Fruit fly (Drosophila melanogaster): ENCODE results near the gene CG4318.

CG4318 gene

dm6 chrX:13109583-13110126 is 45.1 kb downstream of the CG4318 start (continued):
- TF ChIP-seq pnt (GFP tag; optimal IDR thresholded peaks at IDR 0.05) (no peak), Dbx (GFP tag; IDR thresholded peaks at IDR 0.05) (peak; percentile 56; the same call in 1 of the 3 replicates), CG31224 (GFP tag; IDR thresholded peaks at IDR 0.05) (no peak), fd96Cb (tag; optimal IDR thresholded peaks at IDR 0.05) (peak; percentile 36), CG31388 (GFP tag; optimal IDR thresholded peaks at IDR 0.05) (no peak), HHEX (GFP tag; optimal IDR thresholded peaks at IDR 0.05) (peak; percentile 37), CG34422 (GFP tag; IDR thresholded peaks at IDR 0.05) (peak; percentile 41; the same call in 1 of the 3 replicates), gsb (GFP tag; IDR thresholded peaks at IDR 0.05) (0 out of 2 replicates have a peak, but pooled peaks have one; percentile 11), CG14050 (GFP tag; IDR thresholded peaks at IDR 0.05) (0 out of 3 replicates have a peak, but pooled peaks have one; percentile 20), CG15011 (GFP tag; optimal IDR thresholded peaks at IDR 0.05) (peak; percentile 29), vvl (GFP tag; IDR thresholded peaks at IDR 0.05) (peak; percentile 66), CG12744 (GFP tag; optimal IDR thresholded peaks at IDR 0.05) (no peak), slbo (GFP tag; IDR thresholded peaks at IDR 0.05) (peak; percentile 76), CG7357 (GFP tag; IDR thresholded peaks at IDR 0.05) (peak; percentile 42; the same call in 1 of the 3 replicates), rib (GFP tag; IDR thresholded peaks at IDR 0.05) (no peak), abd-A (tag; optimal IDR thresholded peaks at IDR 0.05) (no peak), CG10431 (GFP tag; optimal IDR thresholded peaks at IDR 0.05) (no peak), CG7839 (tag; optimal IDR thresholded peaks at IDR 0.05) (peak; percentile 61), crol (GFP tag; IDR thresholded peaks at IDR 0.05) (no peak), CG18262 (tag; optimal IDR thresholded peaks at IDR 0.05) (peak; percentile 42), CG3065 (GFP tag; optimal IDR thresholded peaks at IDR 0.05) (no peak), CG12659 (GFP tag; optimal IDR thresholded peaks at IDR 0.05) (peak; percentile 39), CG2712 (tag; optimal IDR thresholded peaks at IDR 0.05) (peak; percentile 53), CG6854 (GFP tag; optimal IDR thresholded peaks at IDR 0.05) (no peak), grau (tag; optimal IDR thresholded peaks at IDR 0.05) (peak; percentile 67), ken (GFP tag; IDR thresholded peaks at IDR 0.05) (no peak), CG8924 (tag; optimal IDR thresholded peaks at IDR 0.05) (peak; percentile 61), CG12769 (tag; optimal IDR thresholded peaks at IDR 0.05) (peak; percentile 38), CG10147 (GFP tag; optimal IDR thresholded peaks at IDR 0.05) (peak; percentile 16), CG18764 (GFP tag; optimal IDR thresholded peaks at IDR 0.05) (no peak), esg (GFP tag; conservative IDR thresholded peaks at IDR 0.05) (peak; percentile 57), bsh (GFP tag; optimal IDR thresholded peaks at IDR 0.05) (peak in 1 of 2 experiments; percentile 48), ac (GFP tag; optimal IDR thresholded peaks at IDR 0.05) (no peak), Poxn (GFP tag; IDR thresholded peaks at IDR 0.05) (no peak), phol (tag; optimal IDR thresholded peaks at IDR 0.05) (peak; percentile 46), CG4854 (GFP tag; optimal IDR thresholded peaks at IDR 0.05) (no peak), so (GFP tag; IDR thresholded peaks at IDR 0.05) (peak; percentile 62; the same call in 1 of the 3 replicates), Fer3 (tag; optimal IDR thresholded peaks at IDR 0.05) (peak; percentile 60), CG12391 (tag; optimal IDR thresholded peaks at IDR 0.05) (peak; percentile 68), CG17612 (GFP tag; IDR thresholded peaks at IDR 0.05) (no peak), CG18599 (GFP tag; optimal IDR thresholded peaks at IDR 0.05) (peak; percentile 57), BtbVII (GFP tag; optimal IDR thresholded peaks at IDR 0.05) (peak; percentile 13), tgo (GFP tag; IDR thresholded peaks at IDR 0.05) (peak; percentile 71; the same call in 2 of the 3 replicates), Rx (GFP tag; IDR thresholded peaks at IDR 0.05) (0 out of 2 replicates have a peak, but pooled peaks have one; percentile 4), Hey (tag; optimal IDR thresholded peaks at IDR 0.05) (no peak), E2f1 (GFP tag; IDR thresholded peaks at IDR 0.05) (peak; percentile 43), sd (tag; optimal IDR thresholded peaks at IDR 0.05) (peak; percentile 44), CG1602 (GFP tag; optimal IDR thresholded peaks at IDR 0.05) (no peak), CG8944 (GFP tag; optimal IDR thresholded peaks at IDR 0.05) (no peak), CG10267 (tag; optimal IDR thresholded peaks at IDR 0.05) (peak; percentile 37)
